Fruit fly (Drosophila melanogaster) whole organism, prepupa: ENCODE results near the gene CG7739.

Experiments
- Blimp-1 ChIP-seq: fragments of 200-800 bp; sonication (Bioruptor generic); optimal IDR thresholded peaks from 3 replicates; lab custom pipeline; 2017; ENCODE audit warnings: missing biosample characterization, missing genetic modification characterization, mild to moderate bottlenecking, moderate library complexity, missing genetic modification reagents
- CG10631 ChIP-seq: fragments of 200-800 bp; sonication (Bioruptor generic); optimal IDR thresholded peaks from 2 replicates; lab custom pipeline; 2016; ENCODE audit warnings: missing biosample characterization, missing genetic modification characterization
- CG11762 ChIP-seq: fragments of 200-800 bp; sonication (Bioruptor generic); optimal IDR thresholded peaks from 3 replicates; lab custom pipeline; 2016; ENCODE audit warnings: missing biosample characterization, missing genetic modification characterization; ENCODE audit not compliant: insufficient read depth
- CG11902 ChIP-seq: fragments of 200-800 bp; sonication (Bioruptor generic); optimal IDR thresholded peaks from 3 replicates; lab custom pipeline; 2016; ENCODE audit warnings: missing biosample characterization, missing genetic modification characterization
- CG15336 ChIP-seq: fragments of 200-800 bp; sonication (Bioruptor generic); IDR thresholded peaks from 2 replicates; pipeline ENCODE4 v1.3.6; 2022; ENCODE audit warnings: missing biosample characterization, missing genetic modification characterization
- CG16779 ChIP-seq: fragments of 200-800 bp; sonication (Bioruptor generic); optimal IDR thresholded peaks from 3 replicates; lab custom pipeline; 2017; ENCODE audit warnings: missing biosample characterization, mild to moderate bottlenecking, missing genetic modification characterization
- CG3032 ChIP-seq: fragments of 200-800 bp; optimal IDR thresholded peaks from 2 replicates; lab custom pipeline; 2019; ENCODE audit warnings: missing biosample characterization, mild to moderate bottlenecking, missing genetic modification characterization, moderate library complexity
- CG31627 ChIP-seq: fragments of 200-800 bp; sonication (Bioruptor generic); optimal IDR thresholded peaks from 3 replicates; lab custom pipeline; 2016; ENCODE audit warnings: missing biosample characterization, missing genetic modification characterization
- CG3919 ChIP-seq: fragments of 200-800 bp; sonication (Bioruptor generic); optimal IDR thresholded peaks from 3 replicates; lab custom pipeline; 2016; ENCODE audit warnings: missing biosample characterization, missing genetic modification characterization
- CG4318 ChIP-seq: fragments of 200-800 bp; sonication (Bioruptor generic); optimal IDR thresholded peaks from 3 replicates; lab custom pipeline; 2017; ENCODE audit warnings: missing biosample characterization, mild to moderate bottlenecking, missing genetic modification characterization
- CG6163 ChIP-seq: fragments of 200-800 bp; sonication (Bioruptor generic); IDR thresholded peaks from 3 replicates; pipeline ENCODE4 v1.3.6; 2022; ENCODE audit warnings: missing biosample characterization, missing genetic modification characterization
- CG6276 ChIP-seq: fragments of 200-800 bp; sonication (Bioruptor generic); optimal IDR thresholded peaks from 2 replicates; lab custom pipeline; 2017; ENCODE audit warnings: missing biosample characterization, mild to moderate bottlenecking, missing genetic modification characterization
- CG6792 ChIP-seq: fragments of 200-800 bp; sonication (Bioruptor generic); optimal IDR thresholded peaks from 3 replicates; lab custom pipeline; 2016; ENCODE audit warnings: missing biosample characterization, missing genetic modification characterization
- CG6808 ChIP-seq: fragments of 200-800 bp; sonication (Bioruptor generic); optimal IDR thresholded peaks from 3 replicates; lab custom pipeline; 2017; ENCODE audit warnings: missing biosample characterization, missing genetic modification characterization, mild to moderate bottlenecking, moderate library complexity, missing genetic modification reagents
- CG6854 ChIP-seq: fragments of 200-800 bp; sonication (Bioruptor generic); optimal IDR thresholded peaks from 2 replicates; lab custom pipeline; 2017; ENCODE audit warnings: missing biosample characterization, mild to moderate bottlenecking, missing genetic modification characterization
- CG7368 ChIP-seq: fragments of 200-800 bp; sonication (Bioruptor generic); optimal IDR thresholded peaks from 3 replicates; lab custom pipeline; 2016; ENCODE audit warnings: missing biosample characterization, missing genetic modification characterization
- CG8119 ChIP-seq: fragments of 200-800 bp; sonication (Bioruptor generic); IDR thresholded peaks from 3 replicates; pipeline ENCODE4 v1.3.6; 2022; ENCODE audit warnings: missing biosample characterization, missing genetic modification characterization
- CG8632 ChIP-seq: fragments of 200-800 bp; sonication (Bioruptor generic); optimal IDR thresholded peaks from 3 replicates; lab custom pipeline; 2016; ENCODE audit warnings: missing biosample characterization, missing genetic modification characterization
- Eip78C ChIP-seq: fragments of 200-800 bp; sonication (Bioruptor generic); peaks from one replicate; lab custom pipeline; 2016; ENCODE audit warnings: missing biosample characterization, missing genetic modification characterization
- Ets21C ChIP-seq: fragments of 200-800 bp; sonication (Bioruptor generic); optimal IDR thresholded peaks from 3 replicates; lab custom pipeline; 2016; ENCODE audit warnings: missing biosample characterization, missing genetic modification characterization
- Ets96B ChIP-seq: fragments of 200-800 bp; optimal IDR thresholded peaks from 2 replicates; lab custom pipeline; 2019; ENCODE audit warnings: missing biosample characterization, mild to moderate bottlenecking, missing genetic modification characterization, moderate library complexity
- Hr38 ChIP-seq: sonication (Bioruptor generic); optimal IDR thresholded peaks from 2 replicates; lab custom pipeline; 2016; ENCODE audit warnings: missing biosample characterization, missing genetic modification characterization
- Hr4 ChIP-seq: fragments of 200-800 bp; sonication (Bioruptor generic); optimal IDR thresholded peaks from 3 replicates; lab custom pipeline; 2016; ENCODE audit warnings: missing biosample characterization, missing genetic modification characterization
- Lpt ChIP-seq: fragments of 200-800 bp; sonication (Bioruptor generic); optimal IDR thresholded peaks from 3 replicates; lab custom pipeline; 2016; ENCODE audit warnings: missing biosample characterization, missing genetic modification characterization
- Met ChIP-seq: fragments of 200-800 bp; sonication (Bioruptor generic); optimal IDR thresholded peaks from 3 replicates; lab custom pipeline; 2016; ENCODE audit warnings: missing biosample characterization, missing genetic modification characterization
- OdsH ChIP-seq: fragments of 200-800 bp; sonication (Bioruptor generic); optimal IDR thresholded peaks from 3 replicates; lab custom pipeline; 2016; ENCODE audit warnings: missing biosample characterization, missing genetic modification characterization
- Smox ChIP-seq: fragments of 200-800 bp; sonication (Bioruptor generic); optimal IDR thresholded peaks from 3 replicates; lab custom pipeline; 2016; ENCODE audit warnings: missing biosample characterization, missing genetic modification characterization
- Sox102F ChIP-seq: fragments of 200-800 bp; sonication (Bioruptor generic); optimal IDR thresholded peaks from 2 replicates; lab custom pipeline; 2016; ENCODE audit warnings: missing biosample characterization, mild to moderate bottlenecking, missing genetic modification characterization
- Sox14 ChIP-seq: fragments of 200-800 bp; sonication (Bioruptor generic); optimal IDR thresholded peaks from 3 replicates; lab custom pipeline; 2016; ENCODE audit warnings: missing biosample characterization, missing genetic modification characterization
- Sox15 ChIP-seq: fragments of 200-800 bp; sonication (Bioruptor generic); optimal IDR thresholded peaks from 3 replicates; lab custom pipeline; 2016; ENCODE audit warnings: missing biosample characterization, missing genetic modification characterization
- achi ChIP-seq: fragments of 200-800 bp; sonication (Bioruptor generic); optimal IDR thresholded peaks from 3 replicates; lab custom pipeline; 2016; ENCODE audit warnings: missing biosample characterization, missing genetic modification characterization
- cyc ChIP-seq: fragments of 200-800 bp; sonication (Bioruptor generic); optimal IDR thresholded peaks from 3 replicates; lab custom pipeline; 2016; ENCODE audit warnings: missing biosample characterization, missing genetic modification characterization
- dsx ChIP-seq: fragments of 200-800 bp; optimal IDR thresholded peaks from 3 replicates; lab custom pipeline; 2019; ENCODE audit warnings: missing biosample characterization, mild to moderate bottlenecking, missing genetic modification characterization, moderate library complexity; ENCODE audit not compliant: poor library complexity, severe bottlenecking
- eg ChIP-seq: fragments of 200-800 bp; sonication (Bioruptor generic); IDR thresholded peaks from 3 replicates; pipeline ENCODE4 v1.3.6; 2022; ENCODE audit warnings: missing biosample characterization, missing genetic modification characterization
- esn ChIP-seq: fragments of 200-800 bp; sonication (Bioruptor generic); optimal IDR thresholded peaks from 2 replicates; lab custom pipeline; 2016; ENCODE audit warnings: missing biosample characterization, mild to moderate bottlenecking, missing genetic modification characterization, moderate library complexity
- fd59A ChIP-seq: fragments of 200-800 bp; sonication (Bioruptor generic); optimal IDR thresholded peaks from 2 replicates; lab custom pipeline; 2017; ENCODE audit warnings: missing biosample characterization, mild to moderate bottlenecking, missing genetic modification characterization, missing genetic modification reagents
- fd85E ChIP-seq: fragments of 200-800 bp; sonication (Bioruptor generic); optimal IDR thresholded peaks from 3 replicates; lab custom pipeline; 2016; ENCODE audit warnings: missing biosample characterization, missing genetic modification characterization
- fkh ChIP-seq: fragments of 200-800 bp; sonication (Bioruptor generic); optimal IDR thresholded peaks from 3 replicates; lab custom pipeline; 2017; ENCODE audit warnings: missing biosample characterization, mild to moderate bottlenecking, missing genetic modification characterization, moderate library complexity
- pdm3 ChIP-seq: fragments of 200-800 bp; sonication (Bioruptor generic); optimal IDR thresholded peaks from 3 replicates; lab custom pipeline; 2016; ENCODE audit warnings: missing biosample characterization, missing genetic modification characterization
- salr ChIP-seq, 2 experiments: fragments of 200-800 bp; sonication (Bioruptor generic); optimal IDR thresholded peaks; 3 replicates each; lab custom pipeline; 2016 to 2018; ENCODE audit warnings: missing biosample characterization in 2 of 2, missing genetic modification characterization in 2 of 2, mild to moderate bottlenecking in 1 of 2
- spab ChIP-seq: fragments of 200-800 bp; sonication (Bioruptor generic); optimal IDR thresholded peaks from 2 replicates; lab custom pipeline; 2017; ENCODE audit warnings: missing biosample characterization, mild to moderate bottlenecking, missing genetic modification characterization, missing genetic modification reagents
- svp ChIP-seq: fragments of 200-800 bp; sonication (Bioruptor generic); peaks from one replicate; lab custom pipeline; 2016; ENCODE audit warnings: missing biosample characterization, missing genetic modification characterization
- topi ChIP-seq: fragments of 200-800 bp; sonication (Bioruptor generic); optimal IDR thresholded peaks from 3 replicates; lab custom pipeline; 2016; ENCODE audit warnings: missing biosample characterization, missing genetic modification characterization
- vri ChIP-seq: fragments of 200-800 bp; sonication (Bioruptor generic); optimal IDR thresholded peaks from 3 replicates; lab custom pipeline; 2016; ENCODE audit warnings: missing biosample characterization, mild to moderate bottlenecking, missing genetic modification characterization

CG7739 gene

DNA sequence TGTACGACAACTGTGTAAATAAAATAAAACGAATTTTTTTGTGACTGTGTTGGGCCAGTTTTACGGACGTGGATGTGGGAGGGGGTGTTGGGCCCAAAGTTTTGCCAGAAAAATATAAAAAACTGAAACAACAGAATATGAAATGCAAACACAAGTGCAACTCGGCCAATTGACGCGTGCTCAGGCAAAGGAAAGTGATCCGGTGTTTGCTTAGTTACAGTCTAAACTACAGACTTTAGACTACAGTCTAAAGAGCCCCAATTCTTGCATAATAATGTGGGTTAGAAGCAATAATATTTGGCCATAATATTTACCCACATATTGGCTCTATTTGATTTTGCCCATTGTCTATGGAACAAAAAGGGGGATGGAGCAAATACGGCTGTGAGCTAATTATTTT is 14.0 kb downstream of the CG7739 start:
- TF ChIP-seq fkh (GFP tag; lab: Kevin White, UChicago), result peak; percentile 86
- TF ChIP-seq esn (GFP tag; lab: Kevin White, UChicago), result no peak
- peak; percentile 50 for TF ChIP-seq vri

DNA sequence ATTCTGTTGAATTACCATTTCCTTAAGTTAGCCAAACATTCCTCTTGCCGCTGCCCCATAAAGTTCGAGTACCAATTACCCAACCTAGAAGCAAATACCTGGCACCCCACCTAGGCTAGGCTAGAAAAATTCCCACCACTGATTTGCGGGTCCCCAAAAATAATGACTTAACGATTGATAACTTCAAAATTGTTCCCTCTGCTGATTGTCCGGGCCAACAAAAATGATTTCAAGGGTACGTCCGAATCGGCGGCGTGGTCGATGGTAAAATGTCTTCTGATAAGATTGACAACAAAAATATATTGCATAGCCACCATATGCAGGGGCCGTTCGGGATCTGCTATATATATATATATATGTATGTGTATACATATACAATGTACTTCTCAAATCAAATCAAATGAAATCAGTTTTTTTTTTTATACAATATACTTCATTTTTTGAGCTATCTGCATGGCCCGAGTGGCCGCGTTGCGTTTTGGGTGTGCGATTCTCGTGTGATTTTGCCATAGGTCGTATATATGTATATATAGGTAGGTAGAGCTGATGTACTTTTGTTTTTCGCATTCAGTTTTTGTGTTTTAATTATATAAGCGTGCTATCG is 15.6 kb downstream of the CG7739 start:
- TF ChIP-seq vri (peak; percentile 94), Ets96B (tag; lab: Kevin White, UChicago) (no peak)
- TF ChIP-seq, all 60 proteins: peak for 1

- TF ChIP-seq CG11762 (GFP tag; lab: Kevin White, UChicago) (no peak), pdm3 (GFP tag; lab: Kevin White, UChicago) (peak; percentile 7), CG16779 (no peak), CG6276 (no peak), Eip78C (GFP tag; lab: Kevin White, UChicago) (peak; percentile 59), CG6854 (GFP tag; lab: Kevin White, UChicago) (peak; percentile 39), Hr38 (no peak), Sox14 (GFP tag; lab: Kevin White, UChicago) (peak; percentile 35), spab (GFP tag; lab: Kevin White, UChicago) (no peak), Hr4 (GFP tag; lab: Kevin White, UChicago) (peak; percentile 61), CG8632 (GFP tag; lab: Kevin White, UChicago) (no peak), fkh (GFP tag; lab: Kevin White, UChicago) (peak; percentile 33), CG15336 (no peak), Met (GFP tag; lab: Kevin White, UChicago) (peak; percentile 65), fd59A (no peak), Sox102F (peak; percentile 39), Sox15 (GFP tag; lab: Kevin White, UChicago) (no peak), esn (GFP tag; lab: Kevin White, UChicago) (peak; percentile 59), CG3919 (GFP tag; lab: Kevin White, UChicago) (peak; percentile 6), CG6808 (GFP tag; lab: Kevin White, UChicago) (no peak), Ets21C (peak; percentile 23), CG6163 (no peak), Ets96B (tag; lab: Kevin White, UChicago) (no peak), CG3032 (no peak), vri (peak; percentile 32), CG31627 (GFP tag; lab: Kevin White, UChicago) (peak; percentile 47), CG7368 (GFP tag; lab: Kevin White, UChicago) (no peak), eg (GFP tag; lab: Robert Waterston, UW) (no peak), CG10631 (peak; percentile 44), CG4318 (peak; percentile 50), topi (peak; percentile 57), CG11902 (GFP tag; lab: Kevin White, UChicago) (no peak), Blimp-1 (peak; percentile 36), dsx (GFP tag; lab: Kevin White, UChicago) (no peak), OdsH (GFP tag; lab: Kevin White, UChicago) (peak; percentile 33), Lpt (GFP tag; lab: Kevin White, UChicago) (no peak), CG8119 (GFP tag; lab: Robert Waterston, UW) (no peak), achi (GFP tag; lab: Kevin White, UChicago) (no peak), salr (GFP tag; optimal IDR thresholded peaks at IDR 0.05; lab: Kevin White, UChicago) (peak in 1 of 2 experiments; percentile 43), fd85E (GFP tag; lab: Kevin White, UChicago) (no peak), Smox (GFP tag; lab: Kevin White, UChicago) (peak; percentile 46), CG6792 (GFP tag; lab: Kevin White, UChicago) (peak; percentile 22), cyc (GFP tag; lab: Kevin White, UChicago) (peak; percentile 59), svp (GFP tag; lab: Kevin White, UChicago) (peak; percentile 78)
Measured at dm6 chr3L:15544455-15545415, 18.1 kb downstream of the CG7739 start.
